Worm (Caenorhabditis elegans) whole organism, L4 larva: ENCODE results near the gene ugt-6.

Experiments
- D1046.2 ChIP-seq: fragments of 200-800 bp; sonication (Bioruptor generic); IDR thresholded peaks from 2 replicates; pipeline ENCODE4 v1.3.6; 2022; ENCODE audit warnings: missing genetic modification characterization, missing compliant biosample characterization
- F26F4.8 ChIP-seq: fragments of 200-800 bp; sonication (Bioruptor generic); conservative IDR thresholded peaks from 2 replicates; pipeline ENCODE4 v1.3.6; 2022; ENCODE audit warnings: missing genetic modification characterization, missing compliant biosample characterization
- F49E8.2 ChIP-seq: sonication (generic microtip); optimal IDR thresholded peaks from 2 replicates; lab custom pipeline; 2016; ENCODE audit warnings: missing compliant biosample characterization, mild to moderate bottlenecking, missing genetic modification characterization, borderline replicate concordance
- T20F7.1 ChIP-seq: fragments of 200-800 bp; sonication (Bioruptor generic); optimal IDR thresholded peaks from 2 replicates; lab custom pipeline; 2018; ENCODE audit warnings: mild to moderate bottlenecking, missing genetic modification characterization, missing compliant biosample characterization
- T26A8.4 ChIP-seq: fragments of 200-800 bp; sonication (Bioruptor generic); IDR thresholded peaks from 2 replicates; pipeline ENCODE4 v1.3.6; 2022; ENCODE audit warnings: missing genetic modification characterization, missing compliant biosample characterization
- Y48G9A.11 ChIP-seq: fragments of 200-800 bp; sonication (Bioruptor generic); IDR thresholded peaks from 2 replicates; pipeline ENCODE4 v1.3.6; 2022; ENCODE audit warnings: missing genetic modification reagents, missing genetic modification characterization, missing compliant biosample characterization
- Y75B8A.6 ChIP-seq: fragments of 200-800 bp; sonication (Bioruptor generic); IDR thresholded peaks from 2 replicates; pipeline ENCODE4 v1.3.6; 2022; ENCODE audit warnings: missing genetic modification reagents, missing genetic modification characterization, missing compliant biosample characterization
- aha-1 ChIP-seq: fragments of 150-350 bp; peaks from one replicate; lab custom pipeline; 2014; ENCODE audit warnings: missing biosample characterization, missing genetic modification characterization
- aly-2 ChIP-seq: sonication (generic microtip); optimal IDR thresholded peaks from 2 replicates; lab custom pipeline; 2018; ENCODE audit warnings: missing biosample characterization, missing genetic modification characterization
- ama-1 ChIP-seq: fragments of 150-350 bp; optimal IDR thresholded peaks from 2 replicates; lab custom pipeline; 2014; ENCODE audit warnings: inconsistent platforms, mixed read lengths
- ceh-20 ChIP-seq: fragments of 200-800 bp; sonication (Bioruptor generic); IDR thresholded peaks from 2 replicates; pipeline ENCODE4 v1.3.6; 2022; ENCODE audit warnings: missing genetic modification reagents, missing genetic modification characterization, missing compliant biosample characterization
- ceh-32 ChIP-seq: sonication (generic microtip); optimal IDR thresholded peaks from 2 replicates; lab custom pipeline; 2016; ENCODE audit warnings: mild to moderate bottlenecking, missing genetic modification characterization, missing compliant biosample characterization; ENCODE audit not compliant: poor library complexity
- ctbp-1 ChIP-seq: fragments of 200-800 bp; sonication (Bioruptor generic); IDR thresholded peaks from 2 replicates; pipeline ENCODE4 v1.3.6; 2022; ENCODE audit warnings: missing genetic modification reagents, missing genetic modification characterization, missing compliant biosample characterization
- daf-16 ChIP-seq, 3 experiments: sonication (generic microtip); optimal IDR thresholded peaks; 2 replicates each; lab custom pipeline; 2016 to 2017; ENCODE audit warnings: missing genetic modification characterization in 3 of 3, missing genetic modification reagents in 3 of 3, mild to moderate bottlenecking in 2 of 3, missing compliant biosample characterization in 2 of 3, missing biosample characterization in 1 of 3, moderate library complexity in 1 of 3
- dmd-6 ChIP-seq: fragments of 200-800 bp; sonication (Bioruptor generic); IDR thresholded peaks from 2 replicates; pipeline ENCODE4 v1.3.6; 2022; ENCODE audit warnings: missing genetic modification reagents, missing genetic modification characterization, missing compliant biosample characterization
- dve-1 ChIP-seq: sonication (generic microtip); optimal IDR thresholded peaks from 2 replicates; lab custom pipeline; 2017; ENCODE audit warnings: antibody characterized with exemption, mild to moderate bottlenecking, missing genetic modification characterization, missing compliant biosample characterization; ENCODE audit not compliant: insufficient read depth
- fkh-10 ChIP-seq: fragments of 150-350 bp; optimal IDR thresholded peaks from 2 replicates; lab custom pipeline; 2014; ENCODE audit warnings: missing biosample characterization, missing genetic modification reagents, missing genetic modification characterization
- fos-1 ChIP-seq: fragments of 150-350 bp; optimal IDR thresholded peaks from 2 replicates; lab custom pipeline; 2014; ENCODE audit warnings: missing biosample characterization, missing genetic modification characterization
- hif-1 ChIP-seq, 2 experiments: sonication (generic microtip); optimal IDR thresholded peaks; 2 replicates each; lab custom pipeline; 2016 to 2017; ENCODE audit warnings: missing compliant biosample characterization in 2 of 2, missing genetic modification characterization in 2 of 2, missing genetic modification reagents in 2 of 2, missing genotype in 2 of 2, mild to moderate bottlenecking in 1 of 2
- hlh-11 ChIP-seq: fragments of 200-800 bp; sonication (Bioruptor generic); optimal IDR thresholded peaks from 2 replicates; lab custom pipeline; 2018; ENCODE audit warnings: mild to moderate bottlenecking, missing genetic modification characterization, missing compliant biosample characterization
- hmg-1.1 ChIP-seq: fragments of 200-800 bp; sonication (Bioruptor generic); IDR thresholded peaks from 2 replicates; pipeline ENCODE4 v1.3.6; 2022; ENCODE audit warnings: missing genetic modification reagents, missing genetic modification characterization, missing compliant biosample characterization
- lim-7 ChIP-seq: fragments of 200-800 bp; sonication (Bioruptor generic); IDR thresholded peaks from 2 replicates; pipeline ENCODE4 v1.3.6; 2022; ENCODE audit warnings: missing genetic modification characterization, missing compliant biosample characterization
- lin-1 ChIP-seq: fragments of 200-800 bp; sonication (Bioruptor generic); IDR thresholded peaks from 2 replicates; pipeline ENCODE4 v1.3.6; 2022; ENCODE audit warnings: missing genetic modification reagents, missing genetic modification characterization, missing compliant biosample characterization
- lin-15B ChIP-seq: fragments of 150-350 bp; sonication (generic microtip); optimal IDR thresholded peaks from 3 replicates; lab custom pipeline; 2014; ENCODE audit warnings: missing biosample characterization, missing genetic modification characterization
- lin-29 ChIP-seq: fragments of 200-800 bp; sonication (Bioruptor generic); IDR thresholded peaks from 2 replicates; pipeline ENCODE4 v1.3.6; 2022; ENCODE audit warnings: missing genetic modification reagents, missing genetic modification characterization, missing compliant biosample characterization
- lir-3 ChIP-seq: sonication (generic microtip); optimal IDR thresholded peaks from 2 replicates; lab custom pipeline; 2016; ENCODE audit warnings: mild to moderate bottlenecking, missing genetic modification characterization, missing compliant biosample characterization
- mxl-2 ChIP-seq: fragments of 200-800 bp; sonication (Bioruptor generic); conservative IDR thresholded peaks from 2 replicates; pipeline ENCODE4 v1.3.6; 2022; ENCODE audit warnings: missing genetic modification reagents, missing genetic modification characterization, missing compliant biosample characterization
- mxl-3 ChIP-seq: fragments of 200-800 bp; sonication (Bioruptor generic); optimal IDR thresholded peaks from 2 replicates; lab custom pipeline; 2018; ENCODE audit warnings: mild to moderate bottlenecking, missing genetic modification characterization, missing compliant biosample characterization
- nhr-102 ChIP-seq: sonication (generic microtip); optimal IDR thresholded peaks from 2 replicates; lab custom pipeline; 2016; ENCODE audit warnings: mild to moderate bottlenecking, missing genetic modification characterization, moderate library complexity, missing compliant biosample characterization
- nhr-11 ChIP-seq: fragments of 150-350 bp; optimal IDR thresholded peaks from 2 replicates; lab custom pipeline; 2014; ENCODE audit warnings: missing biosample characterization, missing genetic modification characterization
- nhr-237 ChIP-seq: sonication (generic microtip); optimal IDR thresholded peaks from 2 replicates; lab custom pipeline; 2017; ENCODE audit warnings: missing biosample characterization, missing genetic modification characterization
- nhr-28 ChIP-seq: fragments of 150-350 bp; optimal IDR thresholded peaks from 2 replicates; lab custom pipeline; 2014; ENCODE audit warnings: missing biosample characterization, missing genetic modification characterization
- nhr-76 ChIP-seq: fragments of 150-350 bp; optimal IDR thresholded peaks from 2 replicates; lab custom pipeline; 2014; ENCODE audit warnings: missing biosample characterization, missing genetic modification characterization
- nhr-77 ChIP-seq: fragments of 150-350 bp; optimal IDR thresholded peaks from 2 replicates; lab custom pipeline; 2014; ENCODE audit warnings: missing biosample characterization, missing genetic modification characterization
- pha-4 ChIP-seq, 2 experiments: fragments of 150-350 bp in 1 of 2; fragments of 200-800 bp in 1 of 2; sonication (Bioruptor generic) in 1 of 2; IDR thresholded peaks in 1 of 2; optimal IDR thresholded peaks in 1 of 2; 2 replicates each; pipeline versions ENCODE4 v1.3.6 to Lab custom; 2014 to 2022; ENCODE audit warnings: missing genetic modification characterization in 2 of 2, missing genetic modification reagents in 2 of 2, missing biosample characterization in 1 of 2, missing compliant biosample characterization in 1 of 2
- pqm-1 ChIP-seq: sonication (generic microtip); optimal IDR thresholded peaks from 2 replicates; lab custom pipeline; 2017; ENCODE audit warnings: missing biosample characterization, missing genetic modification characterization
- sdz-12 ChIP-seq: fragments of 200-800 bp; sonication (Bioruptor generic); optimal IDR thresholded peaks from 2 replicates; lab custom pipeline; 2018; ENCODE audit warnings: mild to moderate bottlenecking, missing genetic modification characterization, missing compliant biosample characterization
- skn-1 ChIP-seq: fragments of 150-350 bp; optimal IDR thresholded peaks from 2 replicates; lab custom pipeline; 2014; ENCODE audit warnings: missing biosample characterization, missing genetic modification characterization
- spr-1 ChIP-seq: sonication (generic microtip); optimal IDR thresholded peaks from 2 replicates; lab custom pipeline; 2016; ENCODE audit warnings: mild to moderate bottlenecking, missing genetic modification characterization, missing compliant biosample characterization
- spr-3 ChIP-seq: fragments of 200-800 bp; sonication (Bioruptor generic); optimal IDR thresholded peaks from 2 replicates; lab custom pipeline; 2018; ENCODE audit warnings: mild to moderate bottlenecking, missing genetic modification characterization, missing compliant biosample characterization
- tag-97 ChIP-seq: fragments of 200-800 bp; sonication (Bioruptor generic); IDR thresholded peaks from 2 replicates; pipeline ENCODE4 v1.3.6; 2022; ENCODE audit warnings: missing genetic modification characterization, missing compliant biosample characterization
- tra-1 ChIP-seq: fragments of 200-800 bp; sonication (Bioruptor generic); IDR thresholded peaks from 2 replicates; pipeline ENCODE4 v1.3.6; 2022; ENCODE audit warnings: missing genetic modification reagents, missing genetic modification characterization, missing compliant biosample characterization
- zfp-2 ChIP-seq: sonication (generic microtip); optimal IDR thresholded peaks from 2 replicates; lab custom pipeline; 2016; ENCODE audit warnings: mild to moderate bottlenecking, missing genetic modification characterization, missing compliant biosample characterization
- ztf-11 ChIP-seq: fragments of 150-350 bp; optimal IDR thresholded peaks from 2 replicates; lab custom pipeline; 2014; ENCODE audit warnings: missing biosample characterization, missing genetic modification characterization
- ztf-7 ChIP-seq: fragments of 150-350 bp; optimal IDR thresholded peaks from 2 replicates; lab custom pipeline; 2014; ENCODE audit warnings: missing biosample characterization, missing genetic modification characterization

ugt-6 gene

ce11 chrV:12822065-12822464, 24.0 kb upstream of the ugt-6 start:
- no peak for TF ChIP-seq aha-1 (tag; lab: Kevin White, UChicago)
- TF ChIP-seq nhr-28: peak; percentile 77
- TF ChIP-seq lim-7 (GFP tag; lab: Robert Waterston, UW): no peak
- TF ChIP-seq D1046.2 (GFP tag; lab: Robert Waterston, UW): no peak
- no peak for TF ChIP-seq hif-1 (tag; optimal IDR thresholded peaks at IDR 0.05; lab: Kevin White, UChicago)
- no peak for TF ChIP-seq fkh-10 (GFP tag; lab: Kevin White, UChicago)
- TF ChIP-seq pha-4 (GFP tag; IDR thresholded peaks at IDR 0.05; lab: Robert Waterston, UW): no peak
- no peak for TF ChIP-seq pha-4 (tag; optimal IDR thresholded peaks at IDR 0.05; lab: Kevin White, UChicago)
- no peak for TF ChIP-seq nhr-237 (tag; lab: Kevin White, UChicago)
- TF ChIP-seq ctbp-1 (GFP tag; lab: Robert Waterston, UW): no peak
- no peak for TF ChIP-seq nhr-11 (tag; lab: Kevin White, UChicago)
- TF ChIP-seq tag-97: no peak
- TF ChIP-seq skn-1: no peak
- TF ChIP-seq lin-29 (GFP tag; lab: Robert Waterston, UW): no peak
- TF ChIP-seq nhr-76 (tag; lab: Kevin White, UChicago): no peak
- no peak for TF ChIP-seq sdz-12 (GFP tag; lab: Kevin White, UChicago)
- no peak for TF ChIP-seq ztf-11 (tag; lab: Kevin White, UChicago)
- TF ChIP-seq lin-15B: no peak
- no peak for TF ChIP-seq nhr-102 (tag; lab: Kevin White, UChicago)
- TF ChIP-seq mxl-3 (GFP tag; lab: Kevin White, UChicago): no peak
- TF ChIP-seq hmg-1.1: no peak
- TF ChIP-seq lir-3 (tag; lab: Kevin White, UChicago): no peak
- TF ChIP-seq lin-1 (GFP tag; lab: Robert Waterston, UW): no peak
- TF ChIP-seq fos-1 (tag; lab: Kevin White, UChicago): no peak
- TF ChIP-seq aly-2 (tag; lab: Kevin White, UChicago): no peak
- no peak for TF ChIP-seq mxl-2
- TF ChIP-seq ceh-20 (GFP tag; lab: Robert Waterston, UW): no peak
- no peak for TF ChIP-seq Y75B8A.6
- TF ChIP-seq spr-3: no peak
- TF ChIP-seq ztf-7: no peak
- no peak for TF ChIP-seq nhr-77 (tag; lab: Kevin White, UChicago)
- TF ChIP-seq spr-1: no peak
- no peak for TF ChIP-seq ama-1 (lab: Kevin White, UChicago)
- no peak for TF ChIP-seq F26F4.8 (GFP tag; lab: Robert Waterston, UW)
- TF ChIP-seq daf-16 (GFP tag; optimal IDR thresholded peaks at IDR 0.05; lab: Kevin White, UChicago): no peak
- TF ChIP-seq daf-16 (tag; optimal IDR thresholded peaks at IDR 0.05; lab: Kevin White, UChicago): peak; percentile 11
- TF ChIP-seq tra-1 (GFP tag; lab: Robert Waterston, UW): no peak
- peak; percentile 54 for TF ChIP-seq pqm-1
- no peak for TF ChIP-seq T26A8.4 (GFP tag; lab: Robert Waterston, UW)
- TF ChIP-seq F49E8.2 (tag; lab: Kevin White, UChicago): no peak
- peak; percentile 53 for TF ChIP-seq hlh-11 (tag; lab: Kevin White, UChicago)
- TF ChIP-seq dve-1 (tag; lab: Kevin White, UChicago): peak; percentile 15
- TF ChIP-seq Y48G9A.11 (GFP tag; lab: Robert Waterston, UW): no peak
- TF ChIP-seq zfp-2 (tag; lab: Kevin White, UChicago): no peak
- no peak for TF ChIP-seq ceh-32
- peak; percentile 73 for TF ChIP-seq dmd-6
- no peak for TF ChIP-seq T20F7.1 (GFP tag; lab: Kevin White, UChicago)
